Fruit fly (Drosophila melanogaster) whole organism, adult: ENCODE results near the gene Cpr.

Experiments used
- CG11617 ChIP-seq: fragments of 200-800 bp; sonication (Bioruptor generic); optimal IDR thresholded peaks from 2 replicates; lab custom pipeline; 2017; ENCODE audit warnings: mild to moderate bottlenecking, missing biosample characterization, missing genetic modification reagents, missing genetic modification characterization
- CG14711 ChIP-seq: fragments of 200-800 bp; sonication (Bioruptor generic); optimal IDR thresholded peaks from 2 replicates; lab custom pipeline; 2018; ENCODE audit warnings: missing biosample characterization, mild to moderate bottlenecking, missing genetic modification characterization, moderate library complexity
- CG1620 ChIP-seq: fragments of 200-800 bp; sonication (Bioruptor generic); optimal IDR thresholded peaks from 2 replicates; lab custom pipeline; 2016; ENCODE audit warnings: missing biosample characterization, missing genetic modification characterization
- CG5204 ChIP-seq: fragments of 200-800 bp; sonication (Bioruptor generic); optimal IDR thresholded peaks from 2 replicates; lab custom pipeline; 2016; ENCODE audit warnings: missing biosample characterization, missing genetic modification characterization
- Hr96 ChIP-seq: fragments of 200-800 bp; sonication (Bioruptor generic); optimal IDR thresholded peaks from 2 replicates; lab custom pipeline; 2016; ENCODE audit warnings: missing biosample characterization, missing genetic modification characterization
- bab1 ChIP-seq: fragments of 200-800 bp; sonication (Bioruptor generic); optimal IDR thresholded peaks from 3 replicates; lab custom pipeline; 2019; ENCODE audit warnings: missing biosample characterization, mild to moderate bottlenecking, missing genetic modification characterization, moderate library complexity
- tj ChIP-seq: fragments of 200-800 bp; sonication (Bioruptor generic); optimal IDR thresholded peaks from 3 replicates; lab custom pipeline; 2017; ENCODE audit warnings: missing biosample characterization, mild to moderate bottlenecking, missing genetic modification characterization, moderate library complexity
- toe ChIP-seq: fragments of 200-800 bp; sonication (Bioruptor generic); optimal IDR thresholded peaks from 2 replicates; lab custom pipeline; 2016; ENCODE audit warnings: missing biosample characterization, missing genetic modification characterization

DNA sequence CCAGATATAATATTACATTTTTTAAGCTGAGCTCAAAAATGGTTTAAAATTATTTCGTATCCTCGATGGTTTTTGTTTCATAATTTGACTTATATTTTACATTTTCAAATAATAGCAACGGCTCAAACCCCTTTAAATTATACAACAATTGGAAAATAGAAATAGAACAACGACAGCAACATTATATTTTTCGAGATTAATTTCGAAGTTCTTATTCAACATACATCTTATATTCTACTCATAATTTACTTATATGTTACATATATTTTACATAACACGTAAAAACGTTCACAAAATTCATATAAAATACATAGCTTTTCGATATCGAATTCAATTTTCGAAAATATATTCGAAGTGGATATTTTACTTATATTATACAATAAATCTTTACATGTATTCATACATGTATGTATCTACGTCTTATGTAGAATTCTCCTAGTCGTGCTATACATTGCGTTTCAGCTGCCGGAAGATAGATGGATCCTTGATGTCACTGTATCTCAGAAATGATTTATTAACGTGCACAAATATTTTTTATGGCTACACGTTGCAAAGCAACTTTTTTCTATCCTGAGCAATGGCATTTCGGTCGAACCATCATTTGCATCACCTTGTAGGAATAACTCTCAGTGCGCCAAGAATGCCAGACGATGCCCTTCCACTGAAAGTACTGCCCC, 18.2 kb downstream of the Cpr start:
- no peak for TF ChIP-seq Hr96
- no peak for TF ChIP-seq CG11617 (GFP tag; lab: Kevin White, UChicago)
- no peak for TF ChIP-seq CG14711
- no peak for TF ChIP-seq CG1620 (GFP tag; lab: Kevin White, UChicago)
- no peak for TF ChIP-seq CG5204
- TF ChIP-seq tj (GFP tag; lab: Kevin White, UChicago) = no peak
- no peak for TF ChIP-seq toe (GFP tag; lab: Kevin White, UChicago)
- TF ChIP-seq bab1 (GFP tag; lab: Kevin White, UChicago) = no peak
